Worm (Caenorhabditis elegans) whole organism, young adult: ENCODE measurements around the gene gfi-1.

Experiments
- C17E4.6 ChIP-seq: fragments of 200-800 bp; sonication (Bioruptor generic); IDR thresholded peaks from 2 replicates; pipeline ENCODE4 v1.3.6; 2022; ENCODE audit warnings: missing genetic modification reagents, missing genetic modification characterization, missing compliant biosample characterization
- D2030.7 ChIP-seq: fragments of 200-800 bp; sonication (Bioruptor generic); IDR thresholded peaks from 2 replicates; pipeline ENCODE4 v1.3.6; 2022; ENCODE audit warnings: missing genetic modification reagents, missing genetic modification characterization, missing compliant biosample characterization
- F10E7.11 ChIP-seq: sonication (generic microtip); optimal IDR thresholded peaks from 2 replicates; lab custom pipeline; 2017; ENCODE audit warnings: mild to moderate bottlenecking, missing genetic modification characterization, moderate library complexity, missing compliant biosample characterization
- F37B4.10 ChIP-seq: fragments of 200-800 bp; sonication (Bioruptor generic); IDR thresholded peaks from 2 replicates; pipeline ENCODE4 v1.3.6; 2022; ENCODE audit warnings: missing genetic modification characterization, missing compliant biosample characterization
- T07F8.4 ChIP-seq: sonication (generic microtip); optimal IDR thresholded peaks from 2 replicates; lab custom pipeline; 2016; ENCODE audit warnings: mild to moderate bottlenecking, missing genetic modification characterization, moderate library complexity, missing compliant biosample characterization
- Y53G8AR.9 ChIP-seq: fragments of 200-800 bp; sonication (Bioruptor generic); conservative IDR thresholded peaks from 2 replicates; pipeline ENCODE4 v1.3.6; 2022; ENCODE audit warnings: missing genetic modification reagents, missing genetic modification characterization, missing compliant biosample characterization
- Y67H2A.10 ChIP-seq: fragments of 200-800 bp; sonication (Bioruptor generic); conservative IDR thresholded peaks from 2 replicates; pipeline ENCODE4 v1.3.6; 2022; ENCODE audit warnings: missing genetic modification reagents, missing genetic modification characterization, missing compliant biosample characterization
- akir-1 ChIP-seq: fragments of 200-800 bp; sonication (Bioruptor generic); optimal IDR thresholded peaks from 2 replicates; lab custom pipeline; 2018; ENCODE audit warnings: mild to moderate bottlenecking, missing genetic modification characterization, moderate library complexity, missing compliant biosample characterization
- ama-1 ChIP-seq, 3 experiments: fragments of 150-350 bp in 1 of 3; sonication (generic microtip) in 2 of 3; optimal IDR thresholded peaks; 2 replicates each; lab custom pipeline; 2014 to 2018; ENCODE audit warnings: missing biosample characterization in 2 of 3, missing genetic modification characterization in 2 of 3, missing genetic modification reagents in 2 of 3
- aptf-2 ChIP-seq: fragments of 200-800 bp; sonication (Bioruptor generic); conservative IDR thresholded peaks from 2 replicates; pipeline ENCODE4 v1.3.6; 2022; ENCODE audit warnings: missing genetic modification reagents, missing genetic modification characterization, missing compliant biosample characterization
- aptf-3 ChIP-seq: fragments of 200-800 bp; sonication (Bioruptor generic); IDR thresholded peaks from 2 replicates; pipeline ENCODE4 v1.3.6; 2022; ENCODE audit warnings: missing genetic modification characterization, missing compliant biosample characterization
- atf-7 ChIP-seq: sonication (generic microtip); optimal IDR thresholded peaks from 2 replicates; lab custom pipeline; 2017; ENCODE audit warnings: mild to moderate bottlenecking, missing genetic modification characterization, missing compliant biosample characterization
- bed-1 ChIP-seq: fragments of 200-800 bp; sonication (Bioruptor generic); IDR thresholded peaks from 2 replicates; pipeline ENCODE4 v1.3.6; 2022; ENCODE audit warnings: missing genetic modification reagents, missing genetic modification characterization, missing compliant biosample characterization
- bed-2 ChIP-seq: fragments of 200-800 bp; sonication (Bioruptor generic); IDR thresholded peaks from 2 replicates; pipeline ENCODE4 v1.3.6; 2022; ENCODE audit warnings: missing genetic modification reagents, missing genetic modification characterization, missing compliant biosample characterization
- ceh-100 ChIP-seq: fragments of 200-800 bp; sonication (Bioruptor generic); IDR thresholded peaks from 2 replicates; pipeline ENCODE4 v1.3.6; 2022; ENCODE audit warnings: missing genetic modification reagents, missing genetic modification characterization, missing compliant biosample characterization
- ceh-27 ChIP-seq: fragments of 200-800 bp; sonication (Bioruptor generic); optimal IDR thresholded peaks from 2 replicates; lab custom pipeline; 2018; ENCODE audit warnings: mild to moderate bottlenecking, missing genetic modification characterization, moderate library complexity, missing compliant biosample characterization
- ceh-40 ChIP-seq: fragments of 200-800 bp; sonication (Bioruptor generic); IDR thresholded peaks from 2 replicates; pipeline ENCODE4 v1.3.6; 2022; ENCODE audit warnings: missing genetic modification characterization, missing compliant biosample characterization
- ceh-91 ChIP-seq: fragments of 200-800 bp; sonication (Bioruptor generic); IDR thresholded peaks from 2 replicates; pipeline ENCODE4 v1.3.6; 2022; ENCODE audit warnings: missing genetic modification reagents, missing genetic modification characterization, missing compliant biosample characterization
- chd-7 ChIP-seq: sonication (generic microtip); optimal IDR thresholded peaks from 2 replicates; lab custom pipeline; 2016; ENCODE audit warnings: mild to moderate bottlenecking, missing genetic modification characterization, moderate library complexity, missing compliant biosample characterization
- dox-1 ChIP-seq: fragments of 200-800 bp; sonication (Bioruptor generic); IDR thresholded peaks from 2 replicates; pipeline ENCODE4 v1.3.6; 2022; ENCODE audit warnings: missing genetic modification reagents, missing genetic modification characterization, missing compliant biosample characterization
- dpl-1 ChIP-seq: fragments of 150-350 bp; optimal IDR thresholded peaks from 2 replicates; lab custom pipeline; 2014; ENCODE audit warnings: missing biosample characterization, missing genetic modification reagents, missing genetic modification characterization
- egl-44 ChIP-seq: fragments of 200-800 bp; sonication (Bioruptor generic); IDR thresholded peaks from 2 replicates; pipeline ENCODE4 v1.3.6; 2022; ENCODE audit warnings: missing genetic modification reagents, missing genetic modification characterization, missing compliant biosample characterization
- egrh-3 ChIP-seq: fragments of 200-800 bp; sonication (Bioruptor generic); IDR thresholded peaks from 2 replicates; pipeline ENCODE4 v1.3.6; 2022; ENCODE audit warnings: missing genetic modification reagents, missing genetic modification characterization, missing compliant biosample characterization
- ets-4 ChIP-seq: fragments of 200-800 bp; sonication (Bioruptor generic); optimal IDR thresholded peaks from 2 replicates; lab custom pipeline; 2018; ENCODE audit warnings: mild to moderate bottlenecking, missing genetic modification characterization, missing compliant biosample characterization
- let-607 ChIP-seq, 2 experiments: fragments of 200-800 bp in 1 of 2; sonication (Bioruptor generic) in 1 of 2; sonication (generic microtip) in 1 of 2; optimal IDR thresholded peaks; 2 replicates each; lab custom pipeline; 2016 to 2018; ENCODE audit warnings: mild to moderate bottlenecking in 2 of 2, missing compliant biosample characterization in 2 of 2, missing genetic modification characterization in 2 of 2, moderate library complexity in 2 of 2, missing genotype in 1 of 2
- lin-26 ChIP-seq: fragments of 200-800 bp; sonication (Bioruptor generic); IDR thresholded peaks from 2 replicates; pipeline ENCODE4 v1.3.6; 2022; ENCODE audit warnings: missing genetic modification reagents, missing genetic modification characterization, missing compliant biosample characterization
- lin-40 ChIP-seq: sonication (generic microtip); optimal IDR thresholded peaks from 2 replicates; lab custom pipeline; 2016; ENCODE audit warnings: missing genetic modification characterization, mild to moderate bottlenecking, missing compliant biosample characterization, missing genotype, missing genetic modification reagents
- lsl-1 ChIP-seq: fragments of 200-800 bp; sonication (Bioruptor generic); optimal IDR thresholded peaks from 2 replicates; lab custom pipeline; 2018; ENCODE audit warnings: mild to moderate bottlenecking, missing genetic modification characterization, moderate library complexity, missing compliant biosample characterization
- madf-6 ChIP-seq: fragments of 200-800 bp; sonication (Bioruptor generic); IDR thresholded peaks from 2 replicates; pipeline ENCODE4 v1.3.6; 2022; ENCODE audit warnings: missing genetic modification reagents, missing genetic modification characterization, missing compliant biosample characterization
- madf-8 ChIP-seq: fragments of 200-800 bp; sonication (Bioruptor generic); conservative IDR thresholded peaks from 2 replicates; pipeline ENCODE4 v1.3.6; 2022; ENCODE audit warnings: missing genetic modification reagents, missing genetic modification characterization, missing compliant biosample characterization
- mes-4 ChIP-seq: sonication (generic microtip); optimal IDR thresholded peaks from 2 replicates; lab custom pipeline; 2016; ENCODE audit warnings: missing genotype, missing genetic modification characterization, missing compliant biosample characterization
- nfya-2 ChIP-seq: fragments of 200-800 bp; sonication (Bioruptor generic); IDR thresholded peaks from 2 replicates; pipeline ENCODE4 v1.3.6; 2022; ENCODE audit warnings: missing genetic modification reagents, missing genetic modification characterization, missing compliant biosample characterization
- nhr-80 ChIP-seq: sonication (generic microtip); optimal IDR thresholded peaks from 2 replicates; lab custom pipeline; 2016; ENCODE audit warnings: missing genetic modification characterization, missing compliant biosample characterization
- pha-4 ChIP-seq: fragments of 150-350 bp; sonication (generic microtip); optimal IDR thresholded peaks from 2 replicates; lab custom pipeline; 2014; ENCODE audit warnings: missing biosample characterization, missing genetic modification reagents, missing genetic modification characterization
- snpc-4 ChIP-seq, 5 experiments: fragments of 150-350 bp in 1 of 5; sonication (generic microtip) in 4 of 5; optimal IDR thresholded peaks; 2 replicates each; lab custom pipeline; 2014 to 2018; ENCODE audit warnings: missing genetic modification characterization in 5 of 5, missing biosample characterization in 3 of 5, antibody characterized with exemption in 2 of 5, mild to moderate bottlenecking in 2 of 5, missing compliant biosample characterization in 2 of 5, missing genotype in 2 of 5, moderate library complexity in 2 of 5, missing genetic modification reagents in 1 of 5
- unc-130 ChIP-seq: sonication (generic microtip); optimal IDR thresholded peaks from 2 replicates; lab custom pipeline; 2016; ENCODE audit warnings: missing genetic modification reagents, missing genetic modification characterization, missing compliant biosample characterization
- zfh-2 ChIP-seq: fragments of 200-800 bp; sonication (Bioruptor generic); conservative IDR thresholded peaks from 2 replicates; pipeline ENCODE4 v1.3.6; 2022; ENCODE audit warnings: missing genetic modification reagents, missing genetic modification characterization, missing compliant biosample characterization
- zim-3 ChIP-seq: sonication (generic microtip); optimal IDR thresholded peaks from 2 replicates; lab custom pipeline; 2017; ENCODE audit warnings: mild to moderate bottlenecking, missing genetic modification characterization, moderate library complexity, missing compliant biosample characterization
- ztf-22 ChIP-seq: fragments of 200-800 bp; sonication (Bioruptor generic); optimal IDR thresholded peaks from 2 replicates; lab custom pipeline; 2018; ENCODE audit warnings: mild to moderate bottlenecking, missing genetic modification characterization, moderate library complexity, missing compliant biosample characterization

The gfi-1 gene

ce11 chrV:6425927-6426326 lies 26.2 kb upstream of the gfi-1 start, which contains the start of gene T05H4.11 (continued):
- 0 out of 2 replicates have a peak, but pooled peaks have one; percentile 8 for TF ChIP-seq madf-8 (GFP tag; lab: Robert Waterston, UW)
- TF ChIP-seq nhr-80 (tag; lab: Kevin White, UChicago) = peak; percentile 16

ce11 chrV:6424055-6424454 lies 24.3 kb upstream of the gfi-1 start, which contains the start of gene urb-1:
urb-1 (minus strand) TSS chrV:6424155.
- TF ChIP-seq nfya-2 (GFP tag; lab: Robert Waterston, UW) (no peak), ama-1 (optimal IDR thresholded peaks at IDR 0.05; lab: Kevin White, UChicago) (no peak), ama-1 (GFP tag; optimal IDR thresholded peaks at IDR 0.05; lab: Kevin White, UChicago) (peak in 1 of 2 experiments; percentile 19)

ce11 chrV:6414985-6415384 lies 15.3 kb upstream of the gfi-1 start, which contains the start of gene cht-6:
cht-6 (plus strand) TSS chrV:6414993.
- TF ChIP-seq madf-6 = no peak
- no peak for TF ChIP-seq nfya-2 (GFP tag; lab: Robert Waterston, UW)
- TF ChIP-seq Y53G8AR.9 (GFP tag; lab: Robert Waterston, UW) = no peak
- TF ChIP-seq lin-26 = no peak

ce11 chrV:6414469-6414868 lies 14.7 kb upstream of the gfi-1 start:
- no peak for TF ChIP-seq aptf-3 (GFP tag; lab: Robert Waterston, UW)
- TF ChIP-seq nhr-80 (tag; lab: Kevin White, UChicago) = peak; percentile 53

- no peak for TF ChIP-seq bed-1
- peak; percentile 14 for TF ChIP-seq chd-7
- no peak for TF ChIP-seq zfh-2 (GFP tag; lab: Robert Waterston, UW)
- peak; percentile 78 to 82 for TF ChIP-seq let-607 (tag; optimal IDR thresholded peaks at IDR 0.05; lab: Kevin White, UChicago)
- peak; percentile 46; the same call in 1 of the 2 replicates for TF ChIP-seq egl-44 (GFP tag; lab: Robert Waterston, UW)
- TF ChIP-seq lsl-1 (GFP tag; lab: Kevin White, UChicago) = no peak
- no peak for TF ChIP-seq ceh-27 (GFP tag; lab: Kevin White, UChicago)
- no peak for TF ChIP-seq dpl-1 (GFP tag; lab: Kevin White, UChicago)
- no peak for TF ChIP-seq F37B4.10 (GFP tag; lab: Robert Waterston, UW)
- no peak for TF ChIP-seq C17E4.6 (GFP tag; lab: Robert Waterston, UW)
- no peak for TF ChIP-seq egrh-3 (GFP tag; lab: Robert Waterston, UW)
- no peak for TF ChIP-seq T07F8.4 (tag; lab: Kevin White, UChicago)
- TF ChIP-seq zim-3 (tag; lab: Kevin White, UChicago) = no peak
- TF ChIP-seq pha-4 (tag; lab: Kevin White, UChicago) = no peak
- TF ChIP-seq ceh-100 = no peak
- peak; percentile 51 for TF ChIP-seq ztf-22 (GFP tag; lab: Kevin White, UChicago)
- no peak for TF ChIP-seq ceh-91 (GFP tag; lab: Robert Waterston, UW)
- peak; percentile 94 for TF ChIP-seq ets-4
- no peak for TF ChIP-seq unc-130 (GFP tag; lab: Kevin White, UChicago)
- TF ChIP-seq dox-1 (GFP tag; lab: Robert Waterston, UW) = peak; percentile 51; the same call in 1 of the 2 replicates
- no peak for TF ChIP-seq Y67H2A.10 (GFP tag; lab: Robert Waterston, UW)
- no peak for TF ChIP-seq akir-1 (GFP tag; lab: Kevin White, UChicago)
- TF ChIP-seq mes-4 (tag; lab: Kevin White, UChicago) = no peak
- peak; percentile 69 for TF ChIP-seq atf-7 (tag; lab: Kevin White, UChicago)
- TF ChIP-seq F10E7.11 (tag; lab: Kevin White, UChicago) = no peak
- TF ChIP-seq snpc-4 (GFP tag; optimal IDR thresholded peaks at IDR 0.05; lab: Kevin White, UChicago) = no peak
- TF ChIP-seq snpc-4 (tag; optimal IDR thresholded peaks at IDR 0.05; lab: Kevin White, UChicago) = no peak
- no peak for TF ChIP-seq bed-2 (GFP tag; lab: Robert Waterston, UW)
- TF ChIP-seq lin-40 (tag; lab: Kevin White, UChicago) = no peak
- no peak for TF ChIP-seq lin-26
- TF ChIP-seq ceh-40 (GFP tag; lab: Robert Waterston, UW) = no peak
- TF ChIP-seq madf-8 (GFP tag; lab: Robert Waterston, UW) = no peak
- TF ChIP-seq nhr-80 (tag; lab: Kevin White, UChicago) = peak; percentile 96
- no peak for TF ChIP-seq aptf-2 (GFP tag; lab: Robert Waterston, UW)
- TF ChIP-seq D2030.7 (GFP tag; lab: Robert Waterston, UW) = no peak
Observed at ce11 chrV:6413057-6413456, 13.3 kb upstream of the gfi-1 start.
